Worm (Caenorhabditis elegans) whole organism, L1 larva: Measurements from ENCODE around the gene C36E8.6.

Source experiments
- C04F5.9 ChIP-seq: sonication (generic microtip); optimal IDR thresholded peaks from 2 replicates; lab custom pipeline; 2016; ENCODE audit warnings: missing genetic modification characterization, missing compliant biosample characterization
- F16B12.6 ChIP-seq: fragments of 150-350 bp; optimal IDR thresholded peaks from 2 replicates; lab custom pipeline; 2014; ENCODE audit warnings: missing biosample characterization, missing genetic modification characterization
- alr-1 ChIP-seq: fragments of 200-800 bp; sonication (Bioruptor generic); optimal IDR thresholded peaks from 2 replicates; lab custom pipeline; 2018; ENCODE audit warnings: borderline replicate concordance, mild to moderate bottlenecking, missing genetic modification characterization, missing compliant biosample characterization
- aly-2 ChIP-seq: fragments of 150-350 bp; optimal IDR thresholded peaks from 2 replicates; lab custom pipeline; 2014; ENCODE audit warnings: missing biosample characterization, missing genetic modification characterization
- ceh-88 ChIP-seq: fragments of 200-800 bp; sonication (Bioruptor generic); IDR thresholded peaks from 2 replicates; pipeline ENCODE4 v1.3.6; 2022; ENCODE audit warnings: missing genetic modification characterization, missing compliant biosample characterization
- ces-1 ChIP-seq: fragments of 150-350 bp; optimal IDR thresholded peaks from 2 replicates; lab custom pipeline; 2014; ENCODE audit warnings: missing biosample characterization, missing genetic modification reagents, missing genetic modification characterization
- efl-1 ChIP-seq, 4 experiments: fragments of 150-350 bp; optimal IDR thresholded peaks in 3 of 4; peaks in 1 of 4; 1 replicate in 1 of 4; 2 replicates in 3 of 4; lab custom pipeline; 2014; ENCODE audit warnings: missing biosample characterization in 2 of 4, missing genetic modification characterization in 2 of 4, missing genetic modification reagents in 2 of 4
- efl-3 ChIP-seq: fragments of 200-800 bp; sonication (Bioruptor generic); optimal IDR thresholded peaks from 2 replicates; lab custom pipeline; 2018; ENCODE audit warnings: mild to moderate bottlenecking, missing genetic modification characterization, missing compliant biosample characterization
- egl-13 ChIP-seq: sonication (generic microtip); optimal IDR thresholded peaks from 2 replicates; lab custom pipeline; 2016; ENCODE audit warnings: missing genotype, missing genetic modification reagents, missing genetic modification characterization, missing compliant biosample characterization
- egl-27 ChIP-seq, 2 experiments: fragments of 150-350 bp in 1 of 2; sonication (generic microtip); optimal IDR thresholded peaks; 3 replicates each; lab custom pipeline; 2017 to 2018; ENCODE audit warnings: missing biosample characterization in 2 of 2, missing genetic modification characterization in 2 of 2, missing genetic modification reagents in 2 of 2
- elt-3 ChIP-seq, 6 experiments: fragments of 150-350 bp in 1 of 6; sonication (generic microtip); optimal IDR thresholded peaks; 2 replicates each; lab custom pipeline; 2017 to 2018; ENCODE audit warnings: missing biosample characterization in 6 of 6, missing genetic modification characterization in 6 of 6, inconsistent platforms in 1 of 6
- ets-5 ChIP-seq: fragments of 200-800 bp; sonication (Bioruptor generic); IDR thresholded peaks from 2 replicates; pipeline ENCODE4 v1.3.6; 2022; ENCODE audit warnings: missing genetic modification characterization, missing compliant biosample characterization
- hpl-2 ChIP-seq: fragments of 150-350 bp; optimal IDR thresholded peaks from 2 replicates; lab custom pipeline; 2014; ENCODE audit warnings: missing biosample characterization, missing genetic modification reagents, missing genetic modification characterization
- jun-1 ChIP-seq: fragments of 150-350 bp; optimal IDR thresholded peaks from 2 replicates; lab custom pipeline; 2014; ENCODE audit warnings: missing biosample characterization, missing genetic modification reagents, missing genetic modification characterization
- lin-13 ChIP-seq: fragments of 150-350 bp; optimal IDR thresholded peaks from 2 replicates; lab custom pipeline; 2014; ENCODE audit warnings: missing biosample characterization, missing genetic modification reagents, missing genetic modification characterization
- lin-14 ChIP-seq: fragments of 200-800 bp; sonication (Bioruptor generic); optimal IDR thresholded peaks from 2 replicates; lab custom pipeline; 2018; ENCODE audit warnings: mild to moderate bottlenecking, missing genetic modification characterization, moderate library complexity, missing compliant biosample characterization
- lin-35 ChIP-seq, 2 experiments: fragments of 150-350 bp; optimal IDR thresholded peaks; 2 replicates each; lab custom pipeline; 2014; ENCODE audit warnings: missing biosample characterization in 2 of 2, missing genetic modification characterization in 2 of 2, missing genetic modification reagents in 2 of 2
- lin-39 ChIP-seq: fragments of 150-350 bp; optimal IDR thresholded peaks from 2 replicates; lab custom pipeline; 2014; ENCODE audit warnings: missing biosample characterization, missing genetic modification reagents, missing genetic modification characterization
- lir-3 ChIP-seq: sonication (generic microtip); optimal IDR thresholded peaks from 2 replicates; lab custom pipeline; 2016; ENCODE audit warnings: mild to moderate bottlenecking, missing genetic modification characterization, moderate library complexity, missing compliant biosample characterization; ENCODE audit not compliant: poor library complexity
- lsy-2 ChIP-seq, 2 experiments: fragments of 150-350 bp; optimal IDR thresholded peaks; 2 replicates each; lab custom pipeline; 2014; ENCODE audit warnings: missing biosample characterization in 2 of 2, missing genetic modification characterization in 2 of 2
- mdl-1 ChIP-seq, 2 experiments: fragments of 150-350 bp; optimal IDR thresholded peaks; 2 replicates each; lab custom pipeline; 2014 to 2017; ENCODE audit warnings: missing biosample characterization in 2 of 2, missing genetic modification characterization in 2 of 2, inconsistent platforms in 1 of 2
- mef-2 ChIP-seq: fragments of 150-350 bp; optimal IDR thresholded peaks from 2 replicates; lab custom pipeline; 2014; ENCODE audit warnings: missing biosample characterization, missing genetic modification characterization
- nhr-11 ChIP-seq: fragments of 150-350 bp; optimal IDR thresholded peaks from 2 replicates; lab custom pipeline; 2014; ENCODE audit warnings: missing biosample characterization, missing genetic modification characterization
- nhr-19 ChIP-seq: fragments of 200-800 bp; sonication (Bioruptor generic); conservative IDR thresholded peaks from 2 replicates; pipeline ENCODE4 v1.3.6; 2022; ENCODE audit warnings: missing genetic modification characterization, missing compliant biosample characterization
- nhr-20 ChIP-seq: sonication (generic microtip); optimal IDR thresholded peaks from 2 replicates; lab custom pipeline; 2016; ENCODE audit warnings: mild to moderate bottlenecking, missing genetic modification characterization, missing compliant biosample characterization
- nhr-28 ChIP-seq: fragments of 150-350 bp; optimal IDR thresholded peaks from 2 replicates; lab custom pipeline; 2014; ENCODE audit warnings: missing biosample characterization, missing genetic modification characterization
- nhr-47 ChIP-seq: sonication (generic microtip); optimal IDR thresholded peaks from 2 replicates; lab custom pipeline; 2016; ENCODE audit warnings: mild to moderate bottlenecking, missing genetic modification characterization, moderate library complexity, missing compliant biosample characterization
- nhr-71 ChIP-seq: sonication (generic microtip); optimal IDR thresholded peaks from 2 replicates; lab custom pipeline; 2016; ENCODE audit warnings: mild to moderate bottlenecking, missing genetic modification characterization, moderate library complexity, missing compliant biosample characterization
- nhr-84 ChIP-seq: sonication (generic microtip); optimal IDR thresholded peaks from 2 replicates; lab custom pipeline; 2017; ENCODE audit warnings: missing biosample characterization, missing genetic modification characterization
- nhr-85 ChIP-seq: sonication (generic microtip); peaks from one replicate; lab custom pipeline; 2016; ENCODE audit warnings: missing genetic modification characterization, inconsistent platforms, missing compliant biosample characterization
- nhr-90 ChIP-seq: sonication (generic microtip); optimal IDR thresholded peaks from 2 replicates; lab custom pipeline; 2016; ENCODE audit warnings: mild to moderate bottlenecking, missing genetic modification characterization, missing compliant biosample characterization; ENCODE audit not compliant: poor library complexity
- pag-3 ChIP-seq: sonication (generic microtip); optimal IDR thresholded peaks from 2 replicates; lab custom pipeline; 2017; ENCODE audit warnings: missing genetic modification characterization, mild to moderate bottlenecking, missing compliant biosample characterization, antibody characterized with exemption, borderline replicate concordance; ENCODE audit not compliant: insufficient read depth
- pax-3 ChIP-seq: fragments of 200-800 bp; sonication (Bioruptor generic); optimal IDR thresholded peaks from 2 replicates; lab custom pipeline; 2018; ENCODE audit warnings: mild to moderate bottlenecking, missing genetic modification characterization, moderate library complexity, missing compliant biosample characterization
- pqm-1 ChIP-seq: sonication (generic microtip); optimal IDR thresholded peaks from 3 replicates; lab custom pipeline; 2017; ENCODE audit warnings: missing biosample characterization, missing genetic modification characterization
- rnt-1 ChIP-seq: sonication (generic microtip); optimal IDR thresholded peaks from 2 replicates; lab custom pipeline; 2016; ENCODE audit warnings: mild to moderate bottlenecking, missing genetic modification characterization, moderate library complexity, missing compliant biosample characterization
- snu-23 ChIP-seq: sonication (generic microtip); optimal IDR thresholded peaks from 2 replicates; lab custom pipeline; 2016; ENCODE audit warnings: missing genetic modification characterization, missing compliant biosample characterization
- sox-4 ChIP-seq: sonication (generic microtip); optimal IDR thresholded peaks from 2 replicates; lab custom pipeline; 2016; ENCODE audit warnings: missing genetic modification characterization, missing compliant biosample characterization
- sptf-1 ChIP-seq: fragments of 150-350 bp; optimal IDR thresholded peaks from 2 replicates; lab custom pipeline; 2014; ENCODE audit warnings: missing biosample characterization, missing genetic modification characterization
- swsn-7 ChIP-seq: sonication (generic microtip); optimal IDR thresholded peaks from 2 replicates; lab custom pipeline; 2016; ENCODE audit warnings: missing genetic modification characterization, missing compliant biosample characterization
- unc-30 ChIP-seq: sonication (generic microtip); optimal IDR thresholded peaks from 2 replicates; lab custom pipeline; 2017; ENCODE audit warnings: missing biosample characterization, missing genetic modification characterization
- unc-86 ChIP-seq: sonication (generic microtip); optimal IDR thresholded peaks from 2 replicates; lab custom pipeline; 2016; ENCODE audit warnings: missing genetic modification characterization, missing compliant biosample characterization
- xbp-1 ChIP-seq: sonication (generic microtip); optimal IDR thresholded peaks from 2 replicates; lab custom pipeline; 2016; ENCODE audit warnings: missing genetic modification characterization, missing compliant biosample characterization
- zip-4 ChIP-seq: fragments of 200-800 bp; sonication (Bioruptor generic); optimal IDR thresholded peaks from 2 replicates; lab custom pipeline; 2018; ENCODE audit warnings: mild to moderate bottlenecking, missing genetic modification characterization, moderate library complexity, missing compliant biosample characterization

C36E8.6 gene

ce11 chrIII:4007017-4007416, 19.2 kb downstream of the C36E8.6 start:
- TF ChIP-seq ets-5 (no peak), nhr-47 (tag; lab: Kevin White, UChicago) (no peak), efl-1 (optimal IDR thresholded peaks at IDR 0.05; lab: Kevin White, UChicago) (no peak), efl-1 (GFP tag; optimal IDR thresholded peaks at IDR 0.05 in 1 of 2; lab: Kevin White, UChicago) (peak in 1 of 2 experiments; percentile 64), nhr-85 (tag; lab: Kevin White, UChicago) (no peak), lin-13 (GFP tag; lab: Kevin White, UChicago) (no peak)

ce11 chrIII:4009181-4009580, 21.3 kb downstream of the C36E8.6 start:
- TF ChIP-seq pax-3 (tag; lab: Kevin White, UChicago) = no peak
- no peak for TF ChIP-seq unc-30 (tag; lab: Kevin White, UChicago)
- no peak for TF ChIP-seq xbp-1 (tag; lab: Kevin White, UChicago)
- TF ChIP-seq lin-39 (tag; lab: Kevin White, UChicago) = no peak
- no peak for TF ChIP-seq C04F5.9
- no peak for TF ChIP-seq egl-13 (tag; lab: Kevin White, UChicago)
- TF ChIP-seq nhr-71 (tag; lab: Kevin White, UChicago) = no peak
- TF ChIP-seq ceh-88 (GFP tag; lab: Robert Waterston, UW) = no peak
- TF ChIP-seq pag-3 (tag; lab: Kevin White, UChicago) = no peak
- TF ChIP-seq nhr-47 (tag; lab: Kevin White, UChicago) = no peak
- TF ChIP-seq mef-2 (tag; lab: Kevin White, UChicago) = no peak
- TF ChIP-seq F16B12.6 = no peak
- TF ChIP-seq sptf-1 (tag; lab: Kevin White, UChicago) = no peak
- TF ChIP-seq nhr-90 (tag; lab: Kevin White, UChicago) = no peak
- TF ChIP-seq, all 84 proteins: peak for 0

ce11 chrIII:4010168-4010567, 22.3 kb downstream of the C36E8.6 start:
- TF ChIP-seq egl-13 (tag; lab: Kevin White, UChicago) = no peak
- TF ChIP-seq nhr-85 (tag; lab: Kevin White, UChicago) = peak; percentile 65
- TF ChIP-seq lin-13 (GFP tag; lab: Kevin White, UChicago) = no peak
- no peak for TF ChIP-seq ces-1 (GFP tag; lab: Kevin White, UChicago)
- TF ChIP-seq jun-1 (tag; lab: Kevin White, UChicago) = no peak
- TF ChIP-seq pax-3 (tag; lab: Kevin White, UChicago) = no peak
- TF ChIP-seq F16B12.6 = no peak
- TF ChIP-seq efl-3 = no peak
- TF ChIP-seq elt-3 (tag; optimal IDR thresholded peaks at IDR 0.05; lab: Kevin White, UChicago) = peak in 1 of 6 experiments; percentile 34
- no peak for TF ChIP-seq nhr-19 (GFP tag; lab: Robert Waterston, UW)
- peak in 1 of 2 experiments; percentile 6 for TF ChIP-seq lsy-2 (tag; optimal IDR thresholded peaks at IDR 0.05; lab: Kevin White, UChicago)
- TF ChIP-seq hpl-2 (GFP tag; lab: Kevin White, UChicago) = no peak
- peak in 1 of 2 experiments; percentile 5 for TF ChIP-seq lin-35 (GFP tag; optimal IDR thresholded peaks at IDR 0.05; lab: Kevin White, UChicago)
- no peak for TF ChIP-seq zip-4
- peak; percentile 36 for TF ChIP-seq nhr-20 (tag; lab: Kevin White, UChicago)
- peak; percentile 6 for TF ChIP-seq xbp-1 (tag; lab: Kevin White, UChicago)
- no peak for TF ChIP-seq nhr-84 (tag; lab: Kevin White, UChicago)
- no peak for TF ChIP-seq aly-2 (tag; lab: Kevin White, UChicago)
- TF ChIP-seq swsn-7 (tag; lab: Kevin White, UChicago) = peak; percentile 3
- TF ChIP-seq nhr-11 (tag; lab: Kevin White, UChicago) = no peak
- no peak for TF ChIP-seq sox-4 (tag; lab: Kevin White, UChicago)
- no peak for TF ChIP-seq unc-86 (tag; lab: Kevin White, UChicago)
- peak; percentile 24 for TF ChIP-seq rnt-1 (tag; lab: Kevin White, UChicago)
- no peak for TF ChIP-seq alr-1 (tag; lab: Kevin White, UChicago)
- TF ChIP-seq nhr-71 (tag; lab: Kevin White, UChicago) = peak; percentile 35
- no peak for TF ChIP-seq egl-27 (tag; optimal IDR thresholded peaks at IDR 0.05; lab: Kevin White, UChicago)
- peak; percentile 38 for TF ChIP-seq snu-23
- no peak for TF ChIP-seq pqm-1 (tag; lab: Kevin White, UChicago)
- TF ChIP-seq lin-14 (GFP tag; lab: Kevin White, UChicago) = peak; percentile 73
- TF ChIP-seq mdl-1 (tag; optimal IDR thresholded peaks at IDR 0.05; lab: Kevin White, UChicago) = peak in 1 of 2 experiments; percentile 12
- no peak for TF ChIP-seq nhr-28 (tag; lab: Kevin White, UChicago)
- TF ChIP-seq lir-3 = no peak
- TF ChIP-seq efl-1 (optimal IDR thresholded peaks at IDR 0.05; lab: Kevin White, UChicago) = no peak
- TF ChIP-seq efl-1 (GFP tag; optimal IDR thresholded peaks at IDR 0.05 in 1 of 2; lab: Kevin White, UChicago) = peak in 1 of 2 experiments; percentile 41
